Worm (Caenorhabditis elegans) whole organism, L3 larva: ENCODE measurements around the gene rad-54.B.

Experiments used
- elt-3 ChIP-seq, 3 experiments: fragments of 150-350 bp in 1 of 3; sonication (generic microtip) in 2 of 3; optimal IDR thresholded peaks; 2 replicates in 2 of 3; 4 replicates in 1 of 3; lab custom pipeline; 2014 to 2017; ENCODE audit warnings: missing biosample characterization in 3 of 3, missing genetic modification characterization in 3 of 3
- nhr-23 ChIP-seq: fragments of 150-350 bp; optimal IDR thresholded peaks from 2 replicates; lab custom pipeline; 2014; ENCODE audit warnings: missing biosample characterization, missing genetic modification reagents, missing genetic modification characterization
- pqm-1 ChIP-seq: fragments of 150-350 bp; optimal IDR thresholded peaks from 2 replicates; lab custom pipeline; 2017; ENCODE audit warnings: missing biosample characterization, missing genetic modification characterization, inconsistent platforms
- zag-1 ChIP-seq: fragments of 150-350 bp; optimal IDR thresholded peaks from 2 replicates; lab custom pipeline; 2014; ENCODE audit warnings: missing biosample characterization, missing genetic modification characterization
- ztf-11 ChIP-seq: fragments of 150-350 bp; optimal IDR thresholded peaks from 2 replicates; lab custom pipeline; 2014; ENCODE audit warnings: missing biosample characterization, missing genetic modification characterization

ce11 chrIV:16970390-16970789 lies 20.5 kb downstream of the rad-54.B start, which contains the start of gene rom-3:
- TF ChIP-seq ztf-11 (tag; lab: Kevin White, UChicago) (no peak), elt-3 (tag; optimal IDR thresholded peaks at IDR 0.05; lab: Kevin White, UChicago) (no peak), zag-1 (tag; lab: Kevin White, UChicago) (no peak), pqm-1 (tag; lab: Kevin White, UChicago) (no peak), nhr-23 (tag; lab: Kevin White, UChicago) (no peak)
